Worm (Caenorhabditis elegans): Measurements from ENCODE around the gene ZC196.5.

DNA sequence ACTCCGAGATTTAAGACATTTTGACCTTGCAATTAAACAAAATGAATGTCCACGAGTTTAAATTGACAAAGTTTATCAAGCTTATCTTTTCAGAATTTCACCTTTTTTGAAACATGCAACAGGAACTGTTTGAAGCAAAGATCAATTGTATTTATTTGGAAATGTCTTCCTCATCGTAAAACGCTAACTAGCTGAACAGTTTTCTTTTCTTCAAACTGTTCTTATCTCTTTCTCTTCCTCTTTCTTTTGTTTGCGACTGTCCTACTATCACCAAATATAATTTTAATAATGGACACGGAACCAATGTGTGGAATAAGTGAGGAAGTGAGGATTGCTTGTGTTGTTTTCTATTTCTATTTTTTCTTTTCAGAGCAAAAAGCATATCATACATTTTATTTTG, 3.7 kb downstream of the ZC196.5 start, which contains the start of gene ZC196.4:
- no peak for TF ChIP-seq rnt-1 (tag; optimal IDR thresholded peaks at IDR 0.05)
- no peak for TF ChIP-seq ceh-9 (tag; optimal IDR thresholded peaks at IDR 0.05)
- no peak for TF ChIP-seq F13H6.1 (tag; optimal IDR thresholded peaks at IDR 0.05)
- no peak for TF ChIP-seq hlh-15 (tag; optimal IDR thresholded peaks at IDR 0.05)
- no peak for TF ChIP-seq elt-4 (tag; optimal IDR thresholded peaks at IDR 0.05)
- no peak for TF ChIP-seq T23F11.4 (GFP tag; optimal IDR thresholded peaks at IDR 0.05)
- TF ChIP-seq tbx-7 (tag; optimal IDR thresholded peaks at IDR 0.05), result no peak
- TF ChIP-seq ama-1 (optimal IDR thresholded peaks at IDR 0.05), result no peak
- TF ChIP-seq pqm-1 (tag; optimal IDR thresholded peaks at IDR 0.05), result no peak
- TF ChIP-seq ets-4 (tag; optimal IDR thresholded peaks at IDR 0.05), result no peak
- TF ChIP-seq nhr-11 (tag; optimal IDR thresholded peaks at IDR 0.05), result no peak
- no peak for TF ChIP-seq ceh-31 (tag; optimal IDR thresholded peaks at IDR 0.05)
- TF ChIP-seq fkh-6 (tag; optimal IDR thresholded peaks at IDR 0.05), result no peak
- TF ChIP-seq fkh-10 (GFP tag; optimal IDR thresholded peaks at IDR 0.05), result no peak
